Fruit fly (Drosophila melanogaster) whole organism, embryonic: ENCODE measurements around the gene Zn72D.
A peak's percentile ranks its signal among the peaks of the same experiment; 100 is the strongest.

Experiments
- BtbVII ChIP-seq: fragments of 200-800 bp; sonication (Bioruptor generic); optimal IDR thresholded peaks from 3 replicates; lab custom pipeline; 2017; ENCODE audit warnings: missing biosample characterization, mild to moderate bottlenecking, missing genetic modification characterization
- CG12391 ChIP-seq: fragments of 200-800 bp; sonication (Bioruptor generic); optimal IDR thresholded peaks from 3 replicates; lab custom pipeline; 2018; ENCODE audit warnings: missing biosample characterization, mild to moderate bottlenecking, missing genetic modification characterization, moderate library complexity
- CG15269 ChIP-seq: fragments of 200-800 bp; sonication (Bioruptor generic); optimal IDR thresholded peaks from 2 replicates; lab custom pipeline; 2018; ENCODE audit warnings: missing biosample characterization, mild to moderate bottlenecking, missing genetic modification characterization, moderate library complexity
- CG16813 ChIP-seq: fragments of 200-800 bp; sonication (Bioruptor generic); IDR thresholded peaks from 3 replicates; pipeline ENCODE4 v1.3.6; 2022; ENCODE audit warnings: missing biosample characterization, missing genetic modification characterization; ENCODE audit not compliant: partially characterized antibody
- CG17385 ChIP-seq: fragments of 200-800 bp; sonication (Bioruptor generic); optimal IDR thresholded peaks from 3 replicates; lab custom pipeline; 2018; ENCODE audit warnings: missing biosample characterization, mild to moderate bottlenecking, missing genetic modification characterization
- CG33557 ChIP-seq: fragments of 200-800 bp; sonication (Bioruptor generic); optimal IDR thresholded peaks from 2 replicates; lab custom pipeline; 2019; ENCODE audit warnings: missing biosample characterization, mild to moderate bottlenecking, missing genetic modification characterization, moderate library complexity
- CG34224 ChIP-seq: fragments of 200-800 bp; sonication (Bioruptor generic); IDR thresholded peaks from 3 replicates; pipeline ENCODE4 v1.3.6; 2022; ENCODE audit warnings: missing biosample characterization, missing genetic modification characterization; ENCODE audit not compliant: partially characterized antibody
- CG4360 ChIP-seq: fragments of 200-800 bp; sonication (Bioruptor generic); IDR thresholded peaks from 2 replicates; pipeline ENCODE4 v1.3.6; 2022; ENCODE audit warnings: missing biosample characterization, missing genetic modification characterization
- CG4730 ChIP-seq: fragments of 200-800 bp; sonication (Bioruptor generic); IDR thresholded peaks from 2 replicates; pipeline ENCODE4 v1.3.6; 2022; ENCODE audit warnings: missing biosample characterization, missing genetic modification characterization
- CG5245 ChIP-seq: fragments of 200-800 bp; sonication (Bioruptor generic); optimal IDR thresholded peaks from 3 replicates; lab custom pipeline; 2016; ENCODE audit warnings: missing biosample characterization, missing genetic modification characterization
- CG6654 ChIP-seq: fragments of 200-800 bp; sonication (Bioruptor generic); optimal IDR thresholded peaks from 2 replicates; lab custom pipeline; 2017; ENCODE audit warnings: missing biosample characterization, mild to moderate bottlenecking, missing genetic modification characterization
- CG6813 ChIP-seq: fragments of 200-800 bp; sonication (Bioruptor generic); optimal IDR thresholded peaks from 2 replicates; lab custom pipeline; 2017; ENCODE audit warnings: missing biosample characterization, missing genetic modification characterization, mild to moderate bottlenecking, moderate library complexity, missing genetic modification reagents
- CG7963 ChIP-seq: fragments of 200-800 bp; sonication (Bioruptor generic); IDR thresholded peaks from 3 replicates; pipeline ENCODE4 v1.3.6; 2022; ENCODE audit warnings: missing biosample characterization, missing genetic modification characterization; ENCODE audit not compliant: partially characterized antibody
- CG8290 ChIP-seq, 3 experiments: fragments of 200-800 bp; sonication (Bioruptor generic); optimal IDR thresholded peaks; 2 replicates each; lab custom pipeline; 2016 to 2019; ENCODE audit warnings: missing biosample characterization in 3 of 3, missing genetic modification characterization in 3 of 3, mild to moderate bottlenecking in 2 of 3, moderate library complexity in 1 of 3
- CG8924 ChIP-seq: fragments of 200-800 bp; optimal IDR thresholded peaks from 3 replicates; lab custom pipeline; 2019; ENCODE audit warnings: missing biosample characterization, mild to moderate bottlenecking, missing genetic modification characterization, moderate library complexity
- CG9817 ChIP-seq: fragments of 200-800 bp; sonication (Bioruptor generic); optimal IDR thresholded peaks from 2 replicates; lab custom pipeline; 2018; ENCODE audit warnings: missing biosample characterization, mild to moderate bottlenecking, missing genetic modification characterization, moderate library complexity
- Doc3 ChIP-seq: fragments of 200-800 bp; sonication (Bioruptor generic); IDR thresholded peaks from 3 replicates; pipeline ENCODE4 v1.3.6; 2022; ENCODE audit warnings: missing biosample characterization, missing genetic modification characterization; ENCODE audit not compliant: partially characterized antibody
- Eip74EF ChIP-seq, 2 experiments: fragments of 200-800 bp in 1 of 2; fragments of >200 bp in 1 of 2; sonication (Bioruptor generic) in 1 of 2; optimal IDR thresholded peaks; 2 replicates each; lab custom pipeline; 2017 to 2019; ENCODE audit warnings: missing biosample characterization in 2 of 2, missing genetic modification characterization in 2 of 2, mild to moderate bottlenecking in 1 of 2, moderate library complexity in 1 of 2
- Elba2 ChIP-seq: fragments of 200-800 bp; sonication (Bioruptor generic); optimal IDR thresholded peaks from 3 replicates; lab custom pipeline; 2016; ENCODE audit warnings: missing biosample characterization, missing genetic modification characterization
- Ets65A ChIP-seq: fragments of 200-800 bp; sonication (Bioruptor generic); peaks from one replicate; lab custom pipeline; 2016; ENCODE audit warnings: missing biosample characterization, missing genetic modification characterization
- HmgZ ChIP-seq: fragments of 200-800 bp; sonication (Bioruptor generic); optimal IDR thresholded peaks from 2 replicates; lab custom pipeline; 2018; ENCODE audit warnings: missing biosample characterization, mild to moderate bottlenecking, missing genetic modification characterization
- Lhr ChIP-seq: fragments of 200-800 bp; sonication (Bioruptor generic); optimal IDR thresholded peaks from 3 replicates; lab custom pipeline; 2017; ENCODE audit warnings: mild to moderate bottlenecking, missing biosample characterization, missing genetic modification reagents, missing genetic modification characterization
- MESR4 ChIP-seq: fragments of 200-800 bp; sonication (Bioruptor generic); optimal IDR thresholded peaks from 2 replicates; lab custom pipeline; 2018; ENCODE audit warnings: missing biosample characterization, mild to moderate bottlenecking, missing genetic modification characterization, moderate library complexity
- Med ChIP-seq: fragments of 200-800 bp; sonication (Bioruptor generic); peaks from one replicate; lab custom pipeline; 2016; ENCODE audit warnings: missing biosample characterization, missing genetic modification characterization, mild to moderate bottlenecking, inconsistent platforms, moderate library complexity
- NC2α ChIP-seq: fragments of 200-800 bp; sonication (Bioruptor generic); optimal IDR thresholded peaks from 2 replicates; lab custom pipeline; 2016; ENCODE audit warnings: missing biosample characterization, missing genetic modification characterization
- Poxn ChIP-seq: fragments of 200-800 bp; sonication (Bioruptor generic); IDR thresholded peaks from 2 replicates; pipeline ENCODE4 v1.3.6; 2022; ENCODE audit warnings: missing biosample characterization, missing genetic modification characterization
- Side ChIP-seq: fragments of 200-800 bp; sonication (Bioruptor generic); optimal IDR thresholded peaks from 2 replicates; lab custom pipeline; 2016; ENCODE audit warnings: missing biosample characterization, missing genetic modification characterization
- Six4 ChIP-seq: fragments of 200-800 bp; sonication (Bioruptor generic); optimal IDR thresholded peaks from 2 replicates; lab custom pipeline; 2016; ENCODE audit warnings: missing biosample characterization, missing genetic modification characterization
- Xbp1 ChIP-seq: fragments of 200-800 bp; sonication (Bioruptor generic); optimal IDR thresholded peaks from 3 replicates; lab custom pipeline; 2016; ENCODE audit warnings: missing biosample characterization, mild to moderate bottlenecking, missing genetic modification characterization
- Xrp1 ChIP-seq: fragments of 200-800 bp; sonication (Bioruptor generic); IDR thresholded peaks from 2 replicates; pipeline ENCODE4 v1.3.6; 2022; ENCODE audit warnings: missing biosample characterization, missing genetic modification characterization
- az2 ChIP-seq: fragments of 200-800 bp; sonication (Bioruptor generic); optimal IDR thresholded peaks from 3 replicates; lab custom pipeline; 2016; ENCODE audit warnings: missing biosample characterization, missing genetic modification characterization
- chif ChIP-seq, 2 experiments: fragments of 200-800 bp; sonication (Bioruptor generic); optimal IDR thresholded peaks; 3 replicates each; lab custom pipeline; 2016; ENCODE audit warnings: missing biosample characterization in 2 of 2, missing genetic modification characterization in 2 of 2
- chm ChIP-seq: fragments of 200-800 bp; sonication (Bioruptor generic); IDR thresholded peaks from 2 replicates; pipeline ENCODE4 v1.3.6; 2022; ENCODE audit warnings: missing biosample characterization, missing genetic modification characterization
- ci ChIP-seq: fragments of 200-800 bp; sonication (Bioruptor generic); IDR thresholded peaks from 3 replicates; pipeline ENCODE4 v1.3.6; 2022; ENCODE audit warnings: missing biosample characterization, missing genetic modification characterization
- dmrt99B ChIP-seq: fragments of 200-800 bp; sonication (Bioruptor generic); optimal IDR thresholded peaks from 2 replicates; lab custom pipeline; 2018; ENCODE audit warnings: missing biosample characterization, mild to moderate bottlenecking, missing genetic modification characterization, moderate library complexity
- eyg ChIP-seq: fragments of 200-800 bp; sonication (Bioruptor generic); optimal IDR thresholded peaks from 3 replicates; lab custom pipeline; 2016; ENCODE audit warnings: missing biosample characterization, missing genetic modification characterization
- inv ChIP-seq: fragments of 200-800 bp; sonication (Bioruptor generic); IDR thresholded peaks from 2 replicates; pipeline ENCODE4 v1.3.6; 2022; ENCODE audit warnings: missing biosample characterization, missing genetic modification characterization; ENCODE audit not compliant: partially characterized antibody
- lmd ChIP-seq: fragments of 200-800 bp; sonication (Bioruptor generic); IDR thresholded peaks from 2 replicates; pipeline ENCODE4 v1.3.6; 2022; ENCODE audit warnings: missing biosample characterization, missing genetic modification characterization
- lov ChIP-seq, 2 experiments: fragments of 200-800 bp in 1 of 2; fragments of >200 bp in 1 of 2; sonication (Bioruptor generic) in 1 of 2; IDR thresholded peaks in 1 of 2; optimal IDR thresholded peaks in 1 of 2; 2 replicates in 1 of 2; 3 replicates in 1 of 2; pipeline versions ENCODE4 v1.3.6 to Lab custom; 2017 to 2022; ENCODE audit warnings: missing biosample characterization in 1 of 2, missing genetic modification characterization in 1 of 2
- oc ChIP-seq: fragments of 200-800 bp; sonication (Bioruptor generic); optimal IDR thresholded peaks from 2 replicates; lab custom pipeline; 2018; ENCODE audit warnings: missing biosample characterization, mild to moderate bottlenecking, missing genetic modification characterization, moderate library complexity
- org-1 ChIP-seq: fragments of 200-800 bp; sonication (Bioruptor generic); optimal IDR thresholded peaks from 2 replicates; lab custom pipeline; 2017; ENCODE audit warnings: missing biosample characterization, missing genetic modification characterization
- phol ChIP-seq: fragments of 200-800 bp; sonication (Bioruptor generic); optimal IDR thresholded peaks from 3 replicates; lab custom pipeline; 2018; ENCODE audit warnings: missing biosample characterization, mild to moderate bottlenecking, missing genetic modification characterization, moderate library complexity
- pita ChIP-seq: fragments of 200-800 bp; sonication (Bioruptor generic); optimal IDR thresholded peaks from 2 replicates; lab custom pipeline; 2017; ENCODE audit warnings: missing biosample characterization, mild to moderate bottlenecking, missing genetic modification characterization
- sim ChIP-seq: fragments of 200-800 bp; sonication (Bioruptor generic); IDR thresholded peaks from 2 replicates; pipeline ENCODE4 v1.3.6; 2022; ENCODE audit warnings: missing biosample characterization, missing genetic modification characterization
- sisA ChIP-seq: fragments of 200-800 bp; sonication (Bioruptor generic); IDR thresholded peaks from 2 replicates; pipeline ENCODE4 v1.3.6; 2022; ENCODE audit warnings: missing biosample characterization, missing genetic modification characterization
- slp2 ChIP-seq: fragments of 200-800 bp; sonication (Bioruptor generic); optimal IDR thresholded peaks from 2 replicates; lab custom pipeline; 2016; ENCODE audit warnings: missing biosample characterization, missing genetic modification characterization
- so ChIP-seq: fragments of 200-800 bp; sonication (Bioruptor generic); IDR thresholded peaks from 3 replicates; pipeline ENCODE4 v1.3.6; 2022; ENCODE audit warnings: missing biosample characterization, missing genetic modification characterization
- zen2 ChIP-seq: fragments of 200-800 bp; sonication (Bioruptor generic); IDR thresholded peaks from 3 replicates; pipeline ENCODE4 v1.3.6; 2022; ENCODE audit warnings: missing biosample characterization, missing genetic modification characterization; ENCODE audit not compliant: partially characterized antibody

Gene Zn72D

dm6 chr3L:16128481-16128972 is 16.1 kb upstream of the Zn72D start, which contains the start of gene Pgm1 (continued):
- TF ChIP-seq Xrp1 (GFP tag; lab: Robert Waterston, UW) (peak; percentile 84), NC2α (GFP tag; lab: Kevin White, UChicago) (peak; percentile 79), az2 (GFP tag; lab: Kevin White, UChicago) (peak; percentile 83), oc (tag; lab: Kevin White, UChicago) (no peak), pita (GFP tag; lab: Kevin White, UChicago) (no peak), chif (GFP tag; optimal IDR thresholded peaks at IDR 0.05; lab: Kevin White, UChicago) (peak; percentile 88 to 90), slp2 (GFP tag; lab: Kevin White, UChicago) (peak; percentile 88), Six4 (GFP tag; lab: Kevin White, UChicago) (peak; percentile 81), CG6654 (peak; percentile 50), Med (GFP tag; lab: Kevin White, UChicago) (peak; percentile 98), sim (GFP tag; lab: Robert Waterston, UW) (peak; percentile 39; the same call in 1 of the 2 replicates), Elba2 (GFP tag; lab: Kevin White, UChicago) (peak; percentile 25), CG7963 (GFP tag; lab: Robert Waterston, UW) (no peak), HmgZ (peak; percentile 91), CG12391 (tag; lab: Kevin White, UChicago) (peak; percentile 68), ci (GFP tag; lab: Robert Waterston, UW) (peak; percentile 79), CG34224 (GFP tag; lab: Robert Waterston, UW) (0 out of 3 replicates have a peak, but pooled peaks have one; percentile 31), Ets65A (GFP tag; lab: Kevin White, UChicago) (peak; percentile 98), CG8290 (GFP tag; optimal IDR thresholded peaks at IDR 0.05; lab: Kevin White, UChicago) (peak; percentile 70), CG8290 (tag; optimal IDR thresholded peaks at IDR 0.05; lab: Kevin White, UChicago) (peak; percentile 34 to 96), Xbp1 (GFP tag; lab: Kevin White, UChicago) (peak; percentile 86), Eip74EF (GFP tag; optimal IDR thresholded peaks at IDR 0.05; lab: Kevin White, UChicago) (peak in 1 of 2 experiments; percentile 82), inv (GFP tag; lab: Robert Waterston, UW) (no peak), zen2 (GFP tag; lab: Robert Waterston, UW) (no peak), MESR4 (GFP tag; lab: Kevin White, UChicago) (peak; percentile 42), BtbVII (GFP tag; lab: Kevin White, UChicago) (peak; percentile 77), CG33557 (GFP tag; lab: Kevin White, UChicago) (peak; percentile 58), lov (optimal IDR thresholded peaks at IDR 0.05; lab: Kevin White, UChicago) (no peak), lov (GFP tag; IDR thresholded peaks at IDR 0.05; lab: Robert Waterston, UW) (0 out of 3 replicates have a peak, but pooled peaks have one; percentile 38), sisA (GFP tag; lab: Robert Waterston, UW) (peak; percentile 74), dmrt99B (tag; lab: Kevin White, UChicago) (no peak), Lhr (no peak), CG4730 (GFP tag; lab: Robert Waterston, UW) (peak; percentile 44), chm (0 out of 2 replicates have a peak, but pooled peaks have one; percentile 45), CG9817 (tag; lab: Kevin White, UChicago) (peak; percentile 80), Side (peak; percentile 94), CG17385 (GFP tag; lab: Kevin White, UChicago) (peak; percentile 68), CG5245 (peak; percentile 69), CG16813 (GFP tag; lab: Robert Waterston, UW) (no peak), Doc3 (GFP tag; lab: Robert Waterston, UW) (no peak), eyg (GFP tag; lab: Kevin White, UChicago) (peak; percentile 71), lmd (GFP tag; lab: Robert Waterston, UW) (peak; percentile 85; the same call in 1 of the 2 replicates), CG15269 (tag; lab: Kevin White, UChicago) (no peak), CG4360 (no peak), org-1 (GFP tag; lab: Kevin White, UChicago) (peak; percentile 81), so (GFP tag; lab: Robert Waterston, UW) (peak; percentile 67; the same call in 1 of the 3 replicates), Poxn (GFP tag; lab: Robert Waterston, UW) (no peak), CG8924 (tag; lab: Kevin White, UChicago) (peak; percentile 79), phol (tag; lab: Kevin White, UChicago) (peak; percentile 79), CG6813 (peak; percentile 77)
